Fruit fly (Drosophila melanogaster): ENCODE results near the gene mtSSB.

DNA sequence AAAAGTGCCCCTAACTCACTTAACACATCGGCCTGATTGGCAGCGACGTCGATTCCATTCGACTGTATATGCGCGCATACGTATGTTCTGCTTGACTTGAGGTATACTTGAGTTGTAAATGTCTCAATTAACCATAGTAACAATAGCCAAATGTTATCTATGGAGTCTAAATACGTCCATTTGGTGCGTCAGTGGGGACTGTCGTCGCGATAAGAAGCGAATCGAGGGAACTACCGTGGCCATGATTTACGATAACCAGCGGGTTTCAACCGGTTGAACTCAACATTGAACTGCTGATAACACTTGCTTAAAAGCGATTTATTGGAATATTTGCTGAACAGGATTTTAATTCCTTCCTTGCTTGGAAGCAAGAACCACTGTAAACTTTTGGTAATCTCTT, 14.3 kb downstream of the mtSSB start:
- TF ChIP-seq usp (GFP tag; optimal IDR thresholded peaks at IDR 0.05) = no peak
- no peak for TF ChIP-seq Eip74EF (GFP tag; optimal IDR thresholded peaks at IDR 0.05)
- no peak for TF ChIP-seq ttk (GFP tag; IDR thresholded peaks at IDR 0.05)

Data from whole organism, embryonic.